Fruit fly (Drosophila melanogaster): Measurements from ENCODE around the gene GstZ1.

DNA sequence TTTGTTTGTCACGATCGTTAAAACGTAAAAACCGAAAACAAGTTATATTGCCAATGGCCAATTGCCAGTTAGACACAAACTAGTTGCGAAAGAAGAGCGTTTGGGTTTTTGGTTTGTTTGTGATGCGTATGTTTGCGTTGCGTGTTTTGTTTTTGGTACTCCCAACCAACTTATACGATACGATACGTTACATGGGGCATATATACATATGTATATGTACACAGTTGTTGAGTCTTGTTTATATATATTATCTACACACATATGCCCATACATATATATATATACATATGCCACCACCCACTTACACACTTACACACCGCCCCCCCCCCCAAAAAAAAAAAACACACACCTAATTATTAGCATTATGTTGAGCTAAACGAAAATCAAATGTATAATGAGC, 8.0 kb downstream of the GstZ1 start:
- no peak for TF ChIP-seq Sin3A (optimal IDR thresholded peaks at IDR 0.05)
- TF ChIP-seq insv (optimal IDR thresholded peaks at IDR 0.05): no peak
- no peak for TF ChIP-seq psq (optimal IDR thresholded peaks at IDR 0.05)
- no peak for TF ChIP-seq ttk (optimal IDR thresholded peaks at IDR 0.05)
- no peak for TF ChIP-seq Myc (optimal IDR thresholded peaks at IDR 0.05)
- TF ChIP-seq h (optimal IDR thresholded peaks at IDR 0.05): no peak
